Worm (Caenorhabditis elegans) whole organism, L3 larva: ENCODE data around the gene K12B6.11.
A peak's percentile ranks its signal among the peaks of the same experiment; 100 is the strongest.

Experiments
- ZK546.5 ChIP-seq: sonication (generic microtip); optimal IDR thresholded peaks from 2 replicates; lab custom pipeline; 2017; ENCODE audit warnings: missing biosample characterization, missing genetic modification characterization
- ama-1 ChIP-seq: fragments of 150-350 bp; optimal IDR thresholded peaks from 2 replicates; lab custom pipeline; 2018
- ceh-16 ChIP-seq: sonication (generic microtip); optimal IDR thresholded peaks from 2 replicates; lab custom pipeline; 2017; ENCODE audit warnings: missing biosample characterization, missing genetic modification characterization
- ceh-28 ChIP-seq: fragments of 150-350 bp; optimal IDR thresholded peaks from 2 replicates; lab custom pipeline; 2014; ENCODE audit warnings: missing biosample characterization, missing genetic modification reagents, missing genetic modification characterization
- ceh-82 ChIP-seq: fragments of 150-350 bp; optimal IDR thresholded peaks from 2 replicates; lab custom pipeline; 2014; ENCODE audit warnings: missing biosample characterization, missing genetic modification characterization
- daf-12 ChIP-seq: fragments of 150-350 bp; optimal IDR thresholded peaks from 2 replicates; lab custom pipeline; 2014; ENCODE audit warnings: missing biosample characterization, missing genetic modification reagents, missing genetic modification characterization
- egl-27 ChIP-seq: sonication (generic microtip); optimal IDR thresholded peaks from 4 replicates; lab custom pipeline; 2017; ENCODE audit warnings: missing biosample characterization, missing genetic modification reagents, missing genetic modification characterization
- egl-5 ChIP-seq: fragments of 150-350 bp; optimal IDR thresholded peaks from 2 replicates; lab custom pipeline; 2017; ENCODE audit warnings: missing biosample characterization, missing genetic modification reagents, missing genetic modification characterization, inconsistent platforms
- elt-1 ChIP-seq: fragments of 150-350 bp; optimal IDR thresholded peaks from 2 replicates; lab custom pipeline; 2014; ENCODE audit warnings: missing biosample characterization, missing genetic modification characterization
- elt-2 ChIP-seq: sonication (generic microtip); optimal IDR thresholded peaks from 2 replicates; lab custom pipeline; 2016; ENCODE audit warnings: missing genetic modification reagents, mild to moderate bottlenecking, missing genetic modification characterization, missing compliant biosample characterization
- elt-3 ChIP-seq, 3 experiments: fragments of 150-350 bp in 1 of 3; sonication (generic microtip) in 2 of 3; optimal IDR thresholded peaks; 2 replicates in 2 of 3; 4 replicates in 1 of 3; lab custom pipeline; 2014 to 2017; ENCODE audit warnings: missing biosample characterization in 3 of 3, missing genetic modification characterization in 3 of 3
- eor-1 ChIP-seq, 2 experiments: fragments of 150-350 bp; optimal IDR thresholded peaks; 2 replicates each; lab custom pipeline; 2014 to 2018; ENCODE audit warnings: missing biosample characterization in 2 of 2, missing genetic modification characterization in 2 of 2
- fkh-10 ChIP-seq: sonication (generic microtip); optimal IDR thresholded peaks from 2 replicates; lab custom pipeline; 2017; ENCODE audit warnings: missing biosample characterization, missing genetic modification reagents, missing genetic modification characterization
- fos-1 ChIP-seq: fragments of 150-350 bp; optimal IDR thresholded peaks from 2 replicates; lab custom pipeline; 2014; ENCODE audit warnings: missing biosample characterization, missing genetic modification characterization
- jun-1 ChIP-seq: fragments of 150-350 bp; optimal IDR thresholded peaks from 2 replicates; lab custom pipeline; 2014; ENCODE audit warnings: missing biosample characterization, missing genetic modification reagents, missing genetic modification characterization
- lin-15B ChIP-seq: fragments of 150-350 bp; optimal IDR thresholded peaks from 2 replicates; lab custom pipeline; 2014; ENCODE audit warnings: missing biosample characterization, missing genetic modification characterization
- lsy-12 ChIP-seq: sonication (generic microtip); optimal IDR thresholded peaks from 2 replicates; lab custom pipeline; 2016; ENCODE audit warnings: mild to moderate bottlenecking, missing genetic modification characterization, missing compliant biosample characterization
- mdl-1 ChIP-seq: fragments of 150-350 bp; optimal IDR thresholded peaks from 2 replicates; lab custom pipeline; 2014; ENCODE audit warnings: missing biosample characterization, missing genetic modification characterization
- mml-1 ChIP-seq: fragments of 150-350 bp; sonication (generic microtip); optimal IDR thresholded peaks from 3 replicates; lab custom pipeline; 2014; ENCODE audit warnings: missing biosample characterization, missing genetic modification characterization
- nhr-11 ChIP-seq: fragments of 150-350 bp; optimal IDR thresholded peaks from 2 replicates; lab custom pipeline; 2014; ENCODE audit warnings: missing biosample characterization, missing genetic modification characterization
- nhr-237 ChIP-seq: fragments of 150-350 bp; optimal IDR thresholded peaks from 2 replicates; lab custom pipeline; 2014; ENCODE audit warnings: missing biosample characterization, missing genetic modification characterization
- nhr-25 ChIP-seq: sonication (generic microtip); optimal IDR thresholded peaks from 2 replicates; lab custom pipeline; 2017; ENCODE audit warnings: missing biosample characterization, missing genetic modification characterization
- nhr-28 ChIP-seq: fragments of 150-350 bp; optimal IDR thresholded peaks from 2 replicates; lab custom pipeline; 2014; ENCODE audit warnings: missing biosample characterization, missing genetic modification characterization
- nhr-43 ChIP-seq: sonication (generic microtip); optimal IDR thresholded peaks from 2 replicates; lab custom pipeline; 2016; ENCODE audit warnings: mild to moderate bottlenecking, missing genetic modification characterization, missing compliant biosample characterization; ENCODE audit not compliant: poor library complexity, severe bottlenecking
- nhr-67 ChIP-seq: fragments of 150-350 bp; optimal IDR thresholded peaks from 2 replicates; lab custom pipeline; 2014; ENCODE audit warnings: missing biosample characterization, missing genetic modification characterization
- nhr-76 ChIP-seq: fragments of 150-350 bp; sonication (generic microtip); optimal IDR thresholded peaks from 5 replicates; lab custom pipeline; 2014; ENCODE audit warnings: missing biosample characterization, missing genetic modification characterization
- nhr-77 ChIP-seq: fragments of 150-350 bp; optimal IDR thresholded peaks from 2 replicates; lab custom pipeline; 2014; ENCODE audit warnings: missing biosample characterization, missing genetic modification characterization
- pqm-1 ChIP-seq: fragments of 150-350 bp; optimal IDR thresholded peaks from 2 replicates; lab custom pipeline; 2017; ENCODE audit warnings: missing biosample characterization, missing genetic modification characterization, inconsistent platforms
- sea-2 ChIP-seq: fragments of 150-350 bp; sonication (generic microtip); optimal IDR thresholded peaks from 4 replicates; lab custom pipeline; 2014; ENCODE audit warnings: missing biosample characterization, missing genetic modification reagents, missing genetic modification characterization
- tbx-2 ChIP-seq: sonication (generic microtip); optimal IDR thresholded peaks from 2 replicates; lab custom pipeline; 2016; ENCODE audit warnings: mild to moderate bottlenecking, missing genetic modification characterization, missing compliant biosample characterization
- unc-62 ChIP-seq: fragments of 150-350 bp; sonication (generic microtip); optimal IDR thresholded peaks from 4 replicates; lab custom pipeline; 2014; ENCODE audit warnings: missing biosample characterization, missing genetic modification reagents, missing genetic modification characterization
- ztf-4 ChIP-seq: fragments of 150-350 bp; optimal IDR thresholded peaks from 2 replicates; lab custom pipeline; 2014; ENCODE audit warnings: missing biosample characterization, missing genetic modification characterization

K12B6.11 gene

DNA sequence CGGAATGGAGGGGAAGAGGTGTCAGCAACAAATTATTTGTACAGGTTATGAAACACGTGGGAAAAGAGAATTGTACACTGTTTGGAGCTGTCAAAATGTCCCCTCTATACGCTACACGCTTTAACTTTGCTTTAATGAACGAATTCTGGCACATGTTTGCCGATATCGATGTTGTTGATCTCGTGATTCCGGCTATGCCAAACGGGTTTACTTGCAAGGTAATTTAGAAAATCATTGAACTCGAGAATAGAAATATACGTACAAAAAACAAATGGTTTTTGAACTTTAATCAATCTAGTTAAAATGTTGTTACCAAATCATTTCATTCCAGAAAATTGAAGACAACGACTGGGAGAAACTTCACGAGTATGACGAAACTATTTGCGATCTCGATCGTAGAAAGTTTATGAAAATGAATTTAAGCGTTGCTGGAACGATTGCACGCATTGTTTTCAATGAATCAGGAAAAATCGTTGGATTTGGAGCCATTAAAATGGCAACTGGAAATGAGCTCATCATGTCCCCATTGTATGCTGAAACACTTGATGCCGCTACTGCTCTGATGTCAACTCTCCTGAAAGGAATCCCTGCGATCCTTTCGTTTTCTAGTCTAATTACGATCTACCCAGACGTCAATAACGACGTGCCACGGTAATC lies 11.4 kb upstream of the K12B6.11 start:
- peak; percentile 41 for TF ChIP-seq nhr-25
- no peak for TF ChIP-seq unc-62 (GFP tag; lab: Kevin White, UChicago)
- peak; percentile 2 for TF ChIP-seq ama-1 (lab: Kevin White, UChicago)
- no peak for TF ChIP-seq lin-15B (tag; lab: Kevin White, UChicago)
- peak; percentile 21 for TF ChIP-seq nhr-43 (tag; lab: Kevin White, UChicago)
- peak; percentile 20 for TF ChIP-seq jun-1 (tag; lab: Kevin White, UChicago)

DNA sequence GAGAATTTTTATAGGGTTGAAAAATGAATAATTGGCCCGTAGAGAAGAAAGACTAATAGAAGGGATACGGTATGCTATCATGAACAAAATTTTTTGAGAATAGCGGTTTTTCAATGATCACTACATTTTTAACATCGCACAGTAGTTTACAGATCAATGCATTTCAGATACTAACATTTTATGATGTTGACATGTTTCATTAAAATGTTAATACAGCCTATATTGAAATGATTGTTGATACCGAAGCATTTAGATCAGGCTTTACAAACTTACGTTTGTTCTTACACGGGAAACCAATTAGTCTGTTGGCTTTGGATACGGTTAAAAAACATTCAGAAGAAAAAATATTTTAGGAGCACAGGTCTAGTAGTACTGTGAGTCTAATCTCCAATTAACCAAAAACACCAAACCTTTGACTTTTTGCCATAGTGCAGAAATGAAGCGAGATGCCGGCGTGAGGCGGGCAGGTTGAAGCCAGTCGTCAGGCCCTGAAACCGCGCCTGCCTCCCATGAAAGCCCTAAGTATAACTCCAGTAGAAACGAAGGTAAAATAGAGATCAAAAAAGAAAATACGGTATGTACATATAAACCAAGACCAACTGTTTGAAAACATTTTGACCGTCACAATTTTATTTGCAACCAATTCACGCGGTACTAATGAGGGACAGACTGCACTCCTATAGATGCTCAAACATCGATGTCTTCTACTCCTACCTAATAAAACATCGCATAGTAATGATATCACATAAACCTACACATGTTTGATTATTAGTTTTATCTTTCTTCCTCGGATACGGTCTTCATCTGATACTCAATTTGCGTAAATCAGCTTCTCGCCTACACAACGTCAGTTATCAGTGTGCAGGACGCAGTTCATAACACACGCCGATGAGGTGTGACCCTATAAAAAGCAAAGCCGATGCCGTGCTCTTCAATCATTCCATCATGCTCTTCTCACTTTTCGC lies 10.3 kb upstream of the K12B6.11 start, which contains the start of gene fil-2:
Gene fil-2 (plus strand): TSS at position 915 of the 965 bp plus-strand sequence.
- TF ChIP-seq fkh-10 (GFP tag; lab: Kevin White, UChicago) = no peak
- TF ChIP-seq ZK546.5 (tag; lab: Kevin White, UChicago) = no peak
- peak; percentile 6 for TF ChIP-seq lsy-12
- TF ChIP-seq tbx-2 (tag; lab: Kevin White, UChicago) = no peak
- TF ChIP-seq daf-12 (tag; lab: Kevin White, UChicago) = no peak
- peak; percentile 6 for TF ChIP-seq pqm-1 (tag; lab: Kevin White, UChicago)
- TF ChIP-seq nhr-43 (tag; lab: Kevin White, UChicago) = peak; percentile 75
- no peak for TF ChIP-seq fos-1 (tag; lab: Kevin White, UChicago)
- no peak for TF ChIP-seq nhr-76 (tag; lab: Kevin White, UChicago)
- TF ChIP-seq ceh-28 (tag; lab: Kevin White, UChicago) = no peak
- peak; percentile 46 for TF ChIP-seq nhr-28 (tag; lab: Kevin White, UChicago)
- TF ChIP-seq elt-3 (tag; optimal IDR thresholded peaks at IDR 0.05; lab: Kevin White, UChicago) = no peak
- peak; percentile 51 for TF ChIP-seq elt-2 (tag; lab: Kevin White, UChicago)
- TF ChIP-seq nhr-77 (tag; lab: Kevin White, UChicago) = no peak
- no peak for TF ChIP-seq ama-1 (lab: Kevin White, UChicago)
- TF ChIP-seq ztf-4 (tag; lab: Kevin White, UChicago) = no peak

DNA sequence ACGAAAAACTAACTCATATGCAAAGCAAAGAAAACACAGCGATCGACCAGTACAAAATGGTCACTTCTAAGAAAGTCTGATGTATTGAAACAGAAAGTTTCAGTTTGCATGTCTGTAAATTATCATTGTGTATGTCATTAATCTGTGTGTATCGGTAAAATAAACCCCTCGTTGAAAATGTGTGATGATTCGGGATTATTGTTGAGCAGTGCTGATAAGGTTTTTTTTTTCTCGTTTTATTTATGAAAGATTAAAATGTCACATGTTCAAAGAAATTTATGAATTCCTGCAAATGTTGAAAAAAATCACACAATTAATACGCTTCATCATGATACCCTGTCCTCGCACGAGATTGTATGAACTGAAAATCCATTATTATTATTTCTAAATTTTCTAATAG lies 8.6 kb upstream of the K12B6.11 start:
- TF ChIP-seq pqm-1 (tag; lab: Kevin White, UChicago) = peak; percentile 77
- no peak for TF ChIP-seq nhr-11 (tag; lab: Kevin White, UChicago)
- TF ChIP-seq elt-2 (tag; lab: Kevin White, UChicago) = peak; percentile 64
- no peak for TF ChIP-seq mdl-1 (tag; lab: Kevin White, UChicago)

DNA sequence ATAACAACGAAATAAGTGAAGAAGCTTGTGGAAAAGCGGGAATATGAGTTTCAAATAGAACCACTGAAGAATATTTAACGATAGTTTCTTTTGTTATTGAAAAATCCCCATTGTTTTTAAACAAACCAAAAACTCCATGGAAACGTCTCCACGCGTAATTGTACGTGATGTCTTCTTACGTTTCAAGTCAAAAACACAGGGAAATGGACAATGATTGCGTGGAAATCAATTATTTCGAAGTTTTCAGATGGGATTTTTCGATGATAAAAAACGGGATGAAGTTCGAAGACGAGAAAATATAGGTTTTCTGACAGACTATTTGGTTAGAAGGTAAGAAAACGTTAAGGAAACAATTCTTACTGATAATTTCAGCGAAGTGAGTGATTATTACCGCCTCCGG lies 7.5 kb upstream of the K12B6.11 start, which contains the start of the genes K12B6.4 and spe-49:
Gene K12B6.4 (minus strand): TSS at position 101 of the 400 bp plus-strand sequence.
Gene spe-49 (plus strand): TSS at position 185 of the 400 bp plus-strand sequence.
- no peak for TF ChIP-seq ceh-16 (tag; lab: Kevin White, UChicago)
- no peak for TF ChIP-seq egl-27 (tag; lab: Kevin White, UChicago)
- TF ChIP-seq nhr-237 (tag; lab: Kevin White, UChicago) = no peak
- TF ChIP-seq mml-1 (tag; lab: Kevin White, UChicago) = no peak
- TF ChIP-seq nhr-25 = no peak
- TF ChIP-seq ZK546.5 (tag; lab: Kevin White, UChicago) = no peak
- TF ChIP-seq eor-1 (tag; optimal IDR thresholded peaks at IDR 0.05; lab: Kevin White, UChicago) = no peak
- TF ChIP-seq ama-1 (lab: Kevin White, UChicago) = no peak
- no peak for TF ChIP-seq sea-2 (GFP tag; lab: Kevin White, UChicago)
- no peak for TF ChIP-seq nhr-67 (tag; lab: Kevin White, UChicago)
- no peak for TF ChIP-seq fkh-10 (GFP tag; lab: Kevin White, UChicago)
- no peak for TF ChIP-seq egl-5
- TF ChIP-seq ceh-82 = no peak
- no peak for TF ChIP-seq elt-1 (tag; lab: Kevin White, UChicago)
- TF ChIP-seq pqm-1 (tag; lab: Kevin White, UChicago) = no peak
- no peak for TF ChIP-seq tbx-2 (tag; lab: Kevin White, UChicago)
- no peak for TF ChIP-seq lsy-12
- TF ChIP-seq nhr-11 (tag; lab: Kevin White, UChicago) = no peak
